ENCODE assay signal across 2 fruit fly cellular contexts in genomic region chr3R:8998243-8998642, dm6.
TF ChIP-seq lines count a peak whose summit lies in the region.

No protein-coding gene starts in this region.

- no peak for TF ChIP-seq CTCF in whole organism, embryonic (GFP tag; optimal IDR thresholded peaks at IDR 0.05; lab: Kevin White, UChicago)

TF ChIP-seq in whole organism, embryonic, 481 proteins besides CTCF, POLR2A, EP300 and RAD21:
- TF ChIP-seq sna (GFP tag; IDR thresholded peaks at IDR 0.05; lab: Robert Waterston, UW; ENCODE audit: partially characterized antibody) (no peak), tgo (GFP tag; IDR thresholded peaks at IDR 0.05; lab: Robert Waterston, UW) (0 out of 3 replicates have a peak, but pooled peaks have one; percentile 17)

TF ChIP-seq in whole organism, prepupa, 60 proteins besides CTCF, POLR2A, EP300 and RAD21:
- TF ChIP-seq CG11762 (GFP tag; optimal IDR thresholded peaks at IDR 0.05; lab: Kevin White, UChicago; ENCODE audit: insufficient read depth) (no peak), svp (GFP tag; lab: Kevin White, UChicago) (peak; percentile 98)
TF ChIP-seq in whole organism, prepupa: peak in this region for 1.
